Worm (Caenorhabditis elegans): ENCODE data around the gene elt-3.

- no peak for TF ChIP-seq unc-62 (GFP tag; optimal IDR thresholded peaks at IDR 0.05)
- no peak for TF ChIP-seq ztf-11 (tag; optimal IDR thresholded peaks at IDR 0.05)
Observed at ce11 chrX:13958451-13958850, 23.8 kb downstream of the elt-3 start.

All from whole organism, L1 larva.